Worm (Caenorhabditis elegans): ENCODE measurements around the gene C47E12.11.

Gene C47E12.11

DNA sequence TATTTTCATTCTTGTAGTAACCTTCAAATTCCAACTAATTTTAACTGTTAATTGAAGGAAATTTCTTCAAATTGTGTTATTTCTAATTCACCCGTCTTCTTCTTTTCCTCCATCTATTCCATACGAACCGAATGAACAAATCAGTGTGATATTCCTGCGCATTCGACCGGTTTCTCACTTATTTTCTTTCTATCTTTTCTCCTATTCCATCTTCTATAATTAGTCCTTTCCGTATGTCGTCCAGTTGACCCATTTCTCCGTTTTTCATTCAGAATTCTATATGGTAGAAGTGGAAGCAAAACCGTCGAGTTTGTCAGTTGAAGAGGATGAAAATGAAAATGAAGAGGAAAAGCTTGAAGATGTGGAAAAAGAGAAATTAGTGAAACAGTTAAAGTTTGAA lies 40.3 kb downstream of the C47E12.11 start, which contains the start of gene magu-4:
Gene magu-4, plus strand, starts transcription at position 218 of the 400 bp plus-strand sequence.
- TF ChIP-seq nhr-25 (tag; optimal IDR thresholded peaks at IDR 0.05) (peak; percentile 17), ceh-82 (tag; optimal IDR thresholded peaks at IDR 0.05) (no peak)

DNA sequence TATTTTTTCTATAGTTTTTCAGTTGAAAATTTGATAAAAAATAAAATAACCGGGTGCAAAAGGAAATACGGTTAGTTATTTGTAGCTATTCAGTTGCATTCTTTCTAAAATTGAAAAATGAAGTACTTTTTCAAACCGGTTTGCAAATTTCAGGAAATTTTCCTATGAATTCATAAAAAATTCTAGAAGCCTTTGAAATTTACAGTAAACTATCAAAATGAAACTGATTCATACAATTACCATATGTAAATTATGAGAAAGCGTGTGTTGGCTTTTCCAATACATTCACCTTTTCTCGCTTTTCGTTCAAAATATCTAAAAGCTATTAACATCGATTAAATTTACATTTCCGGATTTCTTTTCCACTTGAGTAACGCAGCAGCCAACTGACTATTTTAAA lies 47.8 kb downstream of the C47E12.11 start, which contains the start of gene ent-7:
Gene ent-7, plus strand, starts transcription at position 301 of the 400 bp plus-strand sequence.
- no peak for TF ChIP-seq ceh-82 (tag; optimal IDR thresholded peaks at IDR 0.05)
- no peak for TF ChIP-seq ztf-4 (tag; optimal IDR thresholded peaks at IDR 0.05)
- no peak for TF ChIP-seq ama-1 (optimal IDR thresholded peaks at IDR 0.05)
- TF ChIP-seq nhr-23 (tag; optimal IDR thresholded peaks at IDR 0.05) = no peak
- no peak for TF ChIP-seq unc-55 (GFP tag; optimal IDR thresholded peaks at IDR 0.05)
- no peak for TF ChIP-seq lin-13 (GFP tag; optimal IDR thresholded peaks at IDR 0.05)
- TF ChIP-seq nhr-12 (tag; optimal IDR thresholded peaks at IDR 0.05) = no peak
- TF ChIP-seq mdl-1 (tag; optimal IDR thresholded peaks at IDR 0.05) = no peak
- TF ChIP-seq R02D3.7 (tag; optimal IDR thresholded peaks at IDR 0.05) = no peak
- TF ChIP-seq nhr-237 (tag; optimal IDR thresholded peaks at IDR 0.05) = no peak
- no peak for TF ChIP-seq ZK546.5 (tag; optimal IDR thresholded peaks at IDR 0.05)
- no peak for TF ChIP-seq aly-2 (tag; optimal IDR thresholded peaks at IDR 0.05)
- TF ChIP-seq nhr-10 (tag; optimal IDR thresholded peaks at IDR 0.05) = no peak
- no peak for TF ChIP-seq nhr-25 (tag; optimal IDR thresholded peaks at IDR 0.05)
- no peak for TF ChIP-seq snpc-4 (tag; optimal IDR thresholded peaks at IDR 0.05)
- no peak for TF ChIP-seq sma-3 (GFP tag; optimal IDR thresholded peaks at IDR 0.05)
- no peak for TF ChIP-seq gmeb-1 (tag; optimal IDR thresholded peaks at IDR 0.05)
- no peak for TF ChIP-seq nhr-129 (tag; optimal IDR thresholded peaks at IDR 0.05)
- no peak for TF ChIP-seq mab-5 (tag; optimal IDR thresholded peaks at IDR 0.05)
- no peak for TF ChIP-seq C34F6.9 (tag; optimal IDR thresholded peaks at IDR 0.05)

DNA sequence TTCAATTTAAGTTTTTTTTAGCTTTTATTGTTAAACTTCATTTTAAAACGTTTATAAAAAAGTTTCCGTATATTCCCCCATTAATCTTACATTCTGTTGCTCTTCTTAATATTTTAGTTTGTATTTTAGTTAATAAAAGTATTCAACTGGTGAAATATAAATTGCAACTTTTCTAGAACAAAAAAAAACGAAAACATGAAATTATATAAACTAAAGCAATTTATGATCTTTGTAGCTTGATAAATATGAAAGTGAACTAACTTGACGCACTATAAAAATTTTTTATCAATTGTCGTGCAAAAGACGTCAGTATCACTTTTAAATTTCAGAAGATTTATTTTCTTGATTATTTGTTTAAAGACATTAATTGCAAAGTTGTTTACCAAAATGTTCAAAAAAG lies 48.4 kb downstream of the C47E12.11 start, which contains the start of gene F44D12.2:
Gene F44D12.2, minus strand, starts transcription at position 101 of the 400 bp plus-strand sequence.
- no peak for TF ChIP-seq nhr-6 (tag; optimal IDR thresholded peaks at IDR 0.05)
- TF ChIP-seq fos-1 (tag; optimal IDR thresholded peaks at IDR 0.05) = peak; percentile 7
- TF ChIP-seq snpc-4 (tag; optimal IDR thresholded peaks at IDR 0.05) = no peak
- no peak for TF ChIP-seq nhr-23 (tag; optimal IDR thresholded peaks at IDR 0.05)
